Fruit fly (Drosophila melanogaster) whole organism, embryonic: ENCODE data around the gene CG4770.

Experiments
- Blimp-1 ChIP-seq: fragments of 200-800 bp; sonication (Bioruptor generic); optimal IDR thresholded peaks from 3 replicates; lab custom pipeline; 2018; ENCODE audit warnings: missing biosample characterization, missing genetic modification characterization, mild to moderate bottlenecking, moderate library complexity, missing genetic modification reagents
- CG10274 ChIP-seq: fragments of 200-800 bp; sonication (Bioruptor generic); optimal IDR thresholded peaks from 3 replicates; lab custom pipeline; 2017; ENCODE audit warnings: missing biosample characterization, mild to moderate bottlenecking, missing genetic modification characterization
- CG10979 ChIP-seq: fragments of 200-800 bp; sonication (Bioruptor generic); optimal IDR thresholded peaks from 2 replicates; lab custom pipeline; 2018; ENCODE audit warnings: missing biosample characterization, mild to moderate bottlenecking, missing genetic modification characterization, moderate library complexity
- CG11723 ChIP-seq: fragments of 200-800 bp; sonication (Bioruptor generic); optimal IDR thresholded peaks from 2 replicates; lab custom pipeline; 2017; ENCODE audit warnings: missing biosample characterization, mild to moderate bottlenecking, missing genetic modification characterization
- CG14050 ChIP-seq: fragments of 200-800 bp; sonication (Bioruptor generic); IDR thresholded peaks from 3 replicates; pipeline ENCODE4 v1.3.6; 2022; ENCODE audit warnings: missing biosample characterization, missing genetic modification characterization
- CG15269 ChIP-seq: fragments of 200-800 bp; sonication (Bioruptor generic); optimal IDR thresholded peaks from 2 replicates; lab custom pipeline; 2018; ENCODE audit warnings: missing biosample characterization, mild to moderate bottlenecking, missing genetic modification characterization, moderate library complexity
- CG15514 ChIP-seq: fragments of 200-800 bp; sonication (Bioruptor generic); optimal IDR thresholded peaks from 3 replicates; lab custom pipeline; 2017; ENCODE audit warnings: missing biosample characterization, missing genetic modification characterization, mild to moderate bottlenecking, moderate library complexity, missing genetic modification reagents
- CG15601 ChIP-seq: fragments of 200-800 bp; sonication (Bioruptor generic); optimal IDR thresholded peaks from 3 replicates; lab custom pipeline; 2019; ENCODE audit warnings: missing biosample characterization, mild to moderate bottlenecking, missing genetic modification characterization, moderate library complexity
- CG17385 ChIP-seq: fragments of 200-800 bp; sonication (Bioruptor generic); optimal IDR thresholded peaks from 3 replicates; lab custom pipeline; 2018; ENCODE audit warnings: missing biosample characterization, mild to moderate bottlenecking, missing genetic modification characterization
- CG17912 ChIP-seq: fragments of 200-800 bp; sonication (Bioruptor generic); optimal IDR thresholded peaks from 2 replicates; lab custom pipeline; 2018; ENCODE audit warnings: missing biosample characterization, mild to moderate bottlenecking, missing genetic modification characterization
- CG18619 ChIP-seq: fragments of 200-800 bp; sonication (Bioruptor generic); optimal IDR thresholded peaks from 3 replicates; lab custom pipeline; 2017; ENCODE audit warnings: missing biosample characterization, mild to moderate bottlenecking, missing genetic modification characterization
- CG31224 ChIP-seq: fragments of 200-800 bp; sonication (Bioruptor generic); IDR thresholded peaks from 2 replicates; pipeline ENCODE4 v1.3.6; 2022; ENCODE audit warnings: missing biosample characterization, missing genetic modification characterization
- CG32772 ChIP-seq: fragments of 200-800 bp; sonication (Bioruptor generic); IDR thresholded peaks from 2 replicates; pipeline ENCODE4 v1.3.6; 2022; ENCODE audit warnings: missing biosample characterization, missing genetic modification characterization
- CG34422 ChIP-seq: fragments of 200-800 bp; sonication (Bioruptor generic); IDR thresholded peaks from 3 replicates; pipeline ENCODE4 v1.3.6; 2022; ENCODE audit warnings: missing biosample characterization, missing genetic modification characterization
- CG4424 ChIP-seq: fragments of 200-800 bp; sonication (Bioruptor generic); optimal IDR thresholded peaks from 3 replicates; lab custom pipeline; 2016; ENCODE audit warnings: missing biosample characterization, missing genetic modification characterization
- CG5245 ChIP-seq: fragments of 200-800 bp; sonication (Bioruptor generic); optimal IDR thresholded peaks from 3 replicates; lab custom pipeline; 2016; ENCODE audit warnings: missing biosample characterization, missing genetic modification characterization
- CG6254 ChIP-seq: fragments of 200-800 bp; sonication (Bioruptor generic); optimal IDR thresholded peaks from 3 replicates; lab custom pipeline; 2017; ENCODE audit warnings: mild to moderate bottlenecking, missing biosample characterization, missing genetic modification reagents, missing genetic modification characterization
- Camta ChIP-seq: fragments of 200-800 bp; sonication (Bioruptor generic); optimal IDR thresholded peaks from 2 replicates; lab custom pipeline; 2016; ENCODE audit warnings: missing biosample characterization, missing genetic modification characterization
- Dad ChIP-seq: fragments of 200-800 bp; sonication (Bioruptor generic); optimal IDR thresholded peaks from 3 replicates; lab custom pipeline; 2016; ENCODE audit warnings: missing biosample characterization, missing genetic modification characterization
- Dfd ChIP-seq, 2 experiments: fragments of >200 bp; optimal IDR thresholded peaks; 2 replicates each; lab custom pipeline; 2017; ENCODE audit warnings: missing biosample characterization in 2 of 2, missing genetic modification characterization in 2 of 2
- Drgx ChIP-seq: fragments of 200-800 bp; sonication (Bioruptor generic); IDR thresholded peaks from 2 replicates; pipeline ENCODE4 v1.3.6; 2022; ENCODE audit warnings: missing biosample characterization, missing genetic modification characterization
- E2f2 ChIP-seq: fragments of 200-800 bp; sonication (Bioruptor generic); IDR thresholded peaks from 2 replicates; pipeline ENCODE4 v1.3.6; 2022; ENCODE audit warnings: missing biosample characterization, missing genetic modification characterization
- ERR ChIP-seq: fragments of 200-800 bp; sonication (Bioruptor generic); optimal IDR thresholded peaks from 2 replicates; lab custom pipeline; 2016; ENCODE audit warnings: missing biosample characterization, missing genetic modification characterization
- HLH3B ChIP-seq: fragments of 200-800 bp; sonication (Bioruptor generic); IDR thresholded peaks from 2 replicates; pipeline ENCODE4 v1.3.6; 2022; ENCODE audit warnings: missing biosample characterization, missing genetic modification characterization
- Lim3 ChIP-seq: fragments of 200-800 bp; sonication (Bioruptor generic); IDR thresholded peaks from 2 replicates; pipeline ENCODE4 v1.3.6; 2022; ENCODE audit warnings: missing biosample characterization, missing genetic modification characterization
- MBD-R2 ChIP-seq: fragments of 200-800 bp; sonication (Bioruptor generic); IDR thresholded peaks from 2 replicates; pipeline ENCODE4 v1.3.6; 2022; ENCODE audit warnings: missing biosample characterization, missing genetic modification characterization
- NC2β ChIP-seq: fragments of 200-800 bp; sonication (Bioruptor generic); optimal IDR thresholded peaks from 2 replicates; lab custom pipeline; 2016; ENCODE audit warnings: missing biosample characterization, missing genetic modification characterization
- Neu2 ChIP-seq: fragments of 200-800 bp; sonication (Bioruptor generic); optimal IDR thresholded peaks from 3 replicates; lab custom pipeline; 2016; ENCODE audit warnings: missing biosample characterization, missing genetic modification characterization, borderline replicate concordance
- PHDP ChIP-seq: fragments of 200-800 bp; sonication (Bioruptor generic); optimal IDR thresholded peaks from 3 replicates; lab custom pipeline; 2018; ENCODE audit warnings: missing biosample characterization, mild to moderate bottlenecking, missing genetic modification characterization, moderate library complexity
- Pdp1 ChIP-seq, 2 experiments: fragments of 200-800 bp; sonication (Bioruptor generic); optimal IDR thresholded peaks; 3 replicates each; lab custom pipeline; 2016; ENCODE audit warnings: missing biosample characterization in 2 of 2, missing genetic modification characterization in 2 of 2, mild to moderate bottlenecking in 1 of 2, moderate library complexity in 1 of 2
- Rx ChIP-seq: fragments of 200-800 bp; sonication (Bioruptor generic); IDR thresholded peaks from 2 replicates; pipeline ENCODE4 v1.3.6; 2022; ENCODE audit warnings: missing biosample characterization, missing genetic modification characterization
- Spps ChIP-seq: fragments of 200-800 bp; sonication (Bioruptor generic); optimal IDR thresholded peaks from 2 replicates; lab custom pipeline; 2018; ENCODE audit warnings: missing biosample characterization, mild to moderate bottlenecking, missing genetic modification characterization
- YL-1 ChIP-seq: fragments of 200-800 bp; sonication (Bioruptor generic); optimal IDR thresholded peaks from 3 replicates; lab custom pipeline; 2017; ENCODE audit warnings: missing biosample characterization, mild to moderate bottlenecking, missing genetic modification characterization
- ash1 ChIP-seq: fragments of 200-800 bp; sonication (Bioruptor generic); optimal IDR thresholded peaks from 2 replicates; lab custom pipeline; 2018; ENCODE audit warnings: missing biosample characterization, mild to moderate bottlenecking, missing genetic modification characterization
- chn ChIP-seq: fragments of 200-800 bp; sonication (Bioruptor generic); optimal IDR thresholded peaks from 2 replicates; lab custom pipeline; 2016; ENCODE audit warnings: missing biosample characterization, missing genetic modification characterization
- crol ChIP-seq: fragments of 200-800 bp; sonication (Bioruptor generic); IDR thresholded peaks from 2 replicates; pipeline ENCODE4 v1.3.6; 2022; ENCODE audit warnings: missing biosample characterization, missing genetic modification characterization
- danr ChIP-seq: fragments of 200-800 bp; sonication (Bioruptor generic); IDR thresholded peaks from 2 replicates; pipeline ENCODE4 v1.3.6; 2022; ENCODE audit warnings: missing biosample characterization, missing genetic modification characterization
- jigr1 ChIP-seq: fragments of 200-800 bp; sonication (Bioruptor generic); IDR thresholded peaks from 3 replicates; pipeline ENCODE4 v1.3.6; 2022; ENCODE audit warnings: missing biosample characterization, missing genetic modification characterization
- klu ChIP-seq: fragments of 200-800 bp; sonication (Bioruptor generic); IDR thresholded peaks from 2 replicates; pipeline ENCODE4 v1.3.6; 2022; ENCODE audit warnings: missing biosample characterization, missing genetic modification characterization
- knrl ChIP-seq: fragments of 200-800 bp; sonication (Bioruptor generic); IDR thresholded peaks from 3 replicates; pipeline ENCODE4 v1.3.6; 2022; ENCODE audit warnings: missing biosample characterization, missing genetic modification characterization; ENCODE audit not compliant: partially characterized antibody
- nerfin-2 ChIP-seq: fragments of 200-800 bp; sonication (Bioruptor generic); IDR thresholded peaks from 2 replicates; pipeline ENCODE4 v1.3.6; 2022; ENCODE audit warnings: missing biosample characterization, missing genetic modification characterization; ENCODE audit not compliant: partially characterized antibody
- pzg ChIP-seq: fragments of 200-800 bp; sonication (Bioruptor generic); optimal IDR thresholded peaks from 3 replicates; lab custom pipeline; 2018; ENCODE audit warnings: missing biosample characterization, mild to moderate bottlenecking, missing genetic modification characterization, moderate library complexity
- sug ChIP-seq: fragments of 200-800 bp; optimal IDR thresholded peaks from 2 replicates; lab custom pipeline; 2019; ENCODE audit warnings: missing biosample characterization, mild to moderate bottlenecking, missing genetic modification characterization, moderate library complexity
- tgo ChIP-seq: fragments of 200-800 bp; sonication (Bioruptor generic); IDR thresholded peaks from 3 replicates; pipeline ENCODE4 v1.3.6; 2022; ENCODE audit warnings: missing biosample characterization, missing genetic modification characterization
- trem ChIP-seq: fragments of 200-800 bp; optimal IDR thresholded peaks from 3 replicates; lab custom pipeline; 2019; ENCODE audit warnings: missing biosample characterization, mild to moderate bottlenecking, missing genetic modification characterization, moderate library complexity
- tx ChIP-seq: fragments of 200-800 bp; sonication (Bioruptor generic); optimal IDR thresholded peaks from 2 replicates; lab custom pipeline; 2016; ENCODE audit warnings: missing biosample characterization, missing genetic modification characterization
- vfl ChIP-seq: fragments of 200-800 bp; sonication (Bioruptor generic); optimal IDR thresholded peaks from 2 replicates; lab custom pipeline; 2016; ENCODE audit warnings: missing biosample characterization, missing genetic modification characterization
- vnd ChIP-seq: fragments of 200-800 bp; sonication (Bioruptor generic); IDR thresholded peaks from 3 replicates; pipeline ENCODE4 v1.3.6; 2022; ENCODE audit warnings: missing biosample characterization, missing genetic modification characterization; ENCODE audit not compliant: partially characterized antibody
- zen ChIP-seq: fragments of 200-800 bp; sonication (Bioruptor generic); optimal IDR thresholded peaks from 3 replicates; lab custom pipeline; 2018; ENCODE audit warnings: missing biosample characterization, mild to moderate bottlenecking, missing genetic modification characterization, moderate library complexity

Gene CG4770

dm6 chr3R:19902926-19903739 lies 15.2 kb upstream of the CG4770 start, which contains the start of gene ClpX (continued):
- TF ChIP-seq ash1 (GFP tag; lab: Kevin White, UChicago) (no peak), CG15269 (tag; lab: Kevin White, UChicago) (no peak), CG32772 (no peak), Dad (GFP tag; lab: Kevin White, UChicago) (peak; percentile 50), sug (tag; lab: Kevin White, UChicago) (peak; percentile 42), HLH3B (GFP tag; lab: Robert Waterston, UW) (no peak), trem (tag; lab: Kevin White, UChicago) (peak; percentile 57), CG34422 (GFP tag; lab: Robert Waterston, UW) (no peak), PHDP (tag; lab: Kevin White, UChicago) (peak; percentile 17), crol (GFP tag; lab: Robert Waterston, UW) (peak; percentile 70), pzg (GFP tag; lab: Kevin White, UChicago) (peak; percentile 75), CG31224 (GFP tag; lab: Robert Waterston, UW) (no peak), tx (no peak), MBD-R2 (GFP tag; lab: Robert Waterston, UW) (peak; percentile 73), nerfin-2 (GFP tag; lab: Robert Waterston, UW) (no peak), Drgx (GFP tag; lab: Robert Waterston, UW) (no peak), Neu2 (GFP tag; lab: Kevin White, UChicago) (no peak), Dfd (GFP tag; optimal IDR thresholded peaks at IDR 0.05; lab: Kevin White, UChicago) (no peak), CG17912 (GFP tag; lab: Kevin White, UChicago) (peak; percentile 18), ERR (no peak), Lim3 (GFP tag; lab: Robert Waterston, UW) (no peak), YL-1 (peak; percentile 65), CG10274 (GFP tag; lab: Kevin White, UChicago) (no peak), CG14050 (GFP tag; lab: Robert Waterston, UW) (no peak), CG18619 (GFP tag; lab: Kevin White, UChicago) (no peak), CG15601 (tag; lab: Kevin White, UChicago) (no peak), CG15514 (GFP tag; lab: Kevin White, UChicago) (peak; percentile 63), Rx (GFP tag; lab: Robert Waterston, UW) (no peak), Pdp1 (GFP tag; optimal IDR thresholded peaks at IDR 0.05; lab: Kevin White, UChicago) (peak in 1 of 2 experiments; percentile 59), CG17385 (GFP tag; lab: Kevin White, UChicago) (peak; percentile 100), CG10979 (tag; lab: Kevin White, UChicago) (no peak), tgo (GFP tag; lab: Robert Waterston, UW) (no peak), CG5245 (GFP tag; lab: Kevin White, UChicago) (no peak), CG4424 (GFP tag; lab: Kevin White, UChicago) (no peak), NC2β (no peak), Blimp-1 (GFP tag; lab: Kevin White, UChicago) (no peak), Camta (GFP tag; lab: Kevin White, UChicago) (no peak), E2f2 (GFP tag; lab: Robert Waterston, UW) (peak; percentile 35; the same call in 1 of the 2 replicates), zen (no peak), CG6254 (GFP tag; lab: Kevin White, UChicago) (no peak), vnd (GFP tag; lab: Robert Waterston, UW) (peak; percentile 66), knrl (peak; percentile 60), vfl (no peak), CG11723 (GFP tag; lab: Kevin White, UChicago) (no peak), Spps (tag; lab: Kevin White, UChicago) (no peak), chn (GFP tag; lab: Kevin White, UChicago) (no peak), jigr1 (GFP tag; lab: Robert Waterston, UW) (no peak), danr (GFP tag; lab: Robert Waterston, UW) (no peak), klu (GFP tag; lab: Robert Waterston, UW) (no peak)
